Worm (Caenorhabditis elegans): ENCODE data around the gene F43E2.11.

Gene F43E2.11

DNA sequence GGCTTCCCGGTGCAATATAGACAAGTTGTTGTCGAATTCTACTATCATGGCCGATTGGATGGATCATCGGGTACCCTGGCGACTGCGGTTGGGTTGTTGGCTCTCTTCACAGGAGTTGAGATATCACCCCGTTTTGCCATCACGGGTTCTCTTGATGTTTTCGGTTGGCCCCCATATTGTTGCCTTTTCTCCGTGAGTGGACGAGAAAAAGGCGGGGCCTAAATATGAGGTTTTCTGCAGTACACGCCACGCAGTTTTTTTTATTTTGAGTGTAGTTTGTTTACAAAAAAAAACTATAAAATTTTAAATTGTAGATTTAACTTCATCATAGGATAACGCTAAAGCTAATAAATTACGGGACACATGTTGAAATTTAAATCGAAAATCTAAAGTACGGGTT, 2.3 kb upstream of the F43E2.11 start:
- TF ChIP-seq pbrm-1 (GFP tag; IDR thresholded peaks at IDR 0.05) (peak; percentile 44; the same call in 1 of the 2 replicates), hmg-1.2 (GFP tag; IDR thresholded peaks at IDR 0.05) (0 out of 2 replicates have a peak, but pooled peaks have one; percentile 21), nfyb-1 (GFP tag; IDR thresholded peaks at IDR 0.05) (peak; percentile 30; the same call in 1 of the 2 replicates), hsf-1 (GFP tag; IDR thresholded peaks at IDR 0.05) (0 out of 2 replicates have a peak, but pooled peaks have one; percentile 56), ekl-4 (GFP tag; IDR thresholded peaks at IDR 0.05) (peak; percentile 42), madf-6 (GFP tag; IDR thresholded peaks at IDR 0.05) (peak; percentile 60), ztf-28 (GFP tag; IDR thresholded peaks at IDR 0.05) (0 out of 2 replicates have a peak, but pooled peaks have one; percentile 32), C17E4.6 (GFP tag; IDR thresholded peaks at IDR 0.05) (0 out of 2 replicates have a peak, but pooled peaks have one; percentile 30)

DNA sequence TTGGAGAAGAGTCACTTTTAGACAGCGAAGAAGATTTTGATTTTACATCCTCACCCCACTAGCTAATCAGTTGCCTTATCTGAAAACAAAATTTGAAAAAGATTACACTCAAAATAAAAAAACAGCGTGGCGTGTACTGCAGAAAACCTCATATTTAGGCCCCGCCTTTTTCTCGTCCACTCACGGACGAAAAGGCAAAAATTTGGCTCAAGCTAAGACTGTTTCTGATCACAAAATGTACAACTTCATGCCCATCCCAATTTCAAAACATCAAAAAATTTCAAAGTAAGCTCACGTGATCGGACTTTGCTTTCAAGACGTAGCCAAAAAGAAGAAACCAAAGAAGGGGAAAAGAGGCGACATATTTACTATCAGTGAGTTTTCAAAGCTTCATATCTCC, 1.5 kb upstream of the F43E2.11 start:
- TF ChIP-seq snpc-4 (GFP tag; optimal IDR thresholded peaks at IDR 0.05), result peak; percentile 40
- peak in 2 of 4 experiments; percentile 89 to 93 for TF ChIP-seq snpc-4 (tag; optimal IDR thresholded peaks at IDR 0.05)

DNA sequence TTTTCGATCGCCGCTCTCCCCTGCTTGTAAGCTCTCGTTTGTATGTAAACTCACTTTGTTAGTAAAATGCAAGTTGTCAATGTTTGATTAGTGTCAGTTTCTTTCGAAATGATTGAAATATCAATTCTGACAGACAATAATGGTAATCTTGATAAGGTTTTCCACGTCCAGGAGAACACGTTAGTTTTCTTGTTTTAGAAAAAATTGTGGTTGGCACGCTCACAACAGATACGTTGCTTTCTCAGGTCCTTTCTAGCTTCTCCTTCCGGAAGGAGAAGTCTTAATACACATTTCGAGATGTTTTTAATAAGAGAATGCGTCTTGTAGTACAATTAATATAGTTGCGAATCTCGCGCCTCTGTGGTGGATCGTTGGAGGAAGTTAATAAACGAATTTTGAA, 1.3 kb downstream of the F43E2.11 start, which contains the start of gene F43E2.6:
Gene F43E2.6 (minus strand): TSS at position 101 of the 400 bp plus-strand sequence.
- TF ChIP-seq D2030.7 (GFP tag; IDR thresholded peaks at IDR 0.05) (no peak), F10E7.11 (tag; optimal IDR thresholded peaks at IDR 0.05) (no peak), hmg-1.2 (GFP tag; IDR thresholded peaks at IDR 0.05) (no peak)

DNA sequence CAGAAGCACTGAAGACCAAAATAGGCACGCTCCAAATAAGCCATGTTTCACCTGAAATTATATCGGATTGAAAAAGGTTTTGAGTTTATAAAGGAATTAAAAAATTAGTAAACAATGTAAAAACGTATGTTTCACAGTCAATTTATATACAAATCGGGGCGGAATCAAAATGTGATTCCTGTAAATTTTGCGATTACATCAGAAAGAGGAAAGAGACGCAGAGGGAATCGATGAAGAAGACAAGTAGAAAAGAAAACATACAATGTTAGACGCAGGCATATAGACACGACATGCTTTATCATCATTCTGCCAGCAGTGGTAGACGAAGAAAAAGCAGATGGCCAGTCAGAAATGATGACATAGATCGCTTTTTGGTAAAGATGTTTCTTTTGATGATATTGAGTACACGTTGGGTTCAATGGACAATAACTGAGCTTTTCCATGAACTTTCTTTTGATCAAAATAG, 6.1 kb downstream of the F43E2.11 start, which contains the start of gene msra-1:
Gene msra-1 (minus strand): TSS at position 51 of the 466 bp plus-strand sequence.
- TF ChIP-seq T26A5.8 (tag; optimal IDR thresholded peaks at IDR 0.05) (no peak), ztf-25 (GFP tag; IDR thresholded peaks at IDR 0.05) (no peak), F33H1.4 (GFP tag; IDR thresholded peaks at IDR 0.05) (no peak), akir-1 (GFP tag; optimal IDR thresholded peaks at IDR 0.05) (no peak), lin-40 (tag; optimal IDR thresholded peaks at IDR 0.05) (no peak), F10E7.11 (tag; optimal IDR thresholded peaks at IDR 0.05) (no peak), nhr-80 (tag; optimal IDR thresholded peaks at IDR 0.05) (peak; percentile 80), D2030.7 (GFP tag; IDR thresholded peaks at IDR 0.05) (no peak), athp-1 (tag; optimal IDR thresholded peaks at IDR 0.05) (no peak), C17E4.6 (GFP tag; IDR thresholded peaks at IDR 0.05) (no peak), ZK185.1 (tag; optimal IDR thresholded peaks at IDR 0.05; ENCODE audit: poor library complexity, severe bottlenecking) (peak; percentile 32), attf-6 (GFP tag; IDR thresholded peaks at IDR 0.05) (no peak), attf-5 (GFP tag; optimal IDR thresholded peaks at IDR 0.05) (peak; percentile 22), zfh-2 (GFP tag; conservative IDR thresholded peaks at IDR 0.05) (no peak), hmg-1.2 (GFP tag; IDR thresholded peaks at IDR 0.05) (peak; percentile 32; the same call in 1 of the 2 replicates), madf-3 (GFP tag; IDR thresholded peaks at IDR 0.05) (no peak)

DNA sequence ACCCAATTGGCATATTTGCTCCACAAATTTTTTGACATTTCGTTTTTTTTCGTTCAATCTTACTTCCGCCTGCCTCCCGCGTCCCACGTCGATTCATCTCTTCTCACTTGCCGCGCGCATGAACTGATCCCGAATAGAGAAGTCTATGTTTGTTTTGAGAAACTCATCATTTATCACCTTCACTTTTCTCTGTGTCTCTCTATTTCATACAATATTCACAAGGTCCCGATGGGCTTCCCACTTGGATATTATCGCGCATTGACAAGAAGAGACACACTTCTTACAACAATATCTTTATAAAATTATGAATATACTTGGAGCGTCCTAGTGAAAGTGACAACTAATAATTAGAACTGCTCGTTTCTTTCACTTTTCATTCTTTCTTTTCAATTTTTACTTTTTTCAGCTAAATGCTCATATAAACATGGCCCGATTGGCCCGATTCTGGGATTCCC, 11.6 kb downstream of the F43E2.11 start, which contains the start of gene insc-1:
Gene insc-1 (plus strand): TSS at position 405 of the 455 bp plus-strand sequence.
- no peak for TF ChIP-seq ceh-79 (tag; optimal IDR thresholded peaks at IDR 0.05)
- no peak for TF ChIP-seq nhr-120 (GFP tag; IDR thresholded peaks at IDR 0.05)
- TF ChIP-seq ztf-18 (tag; optimal IDR thresholded peaks at IDR 0.05), result no peak
- TF ChIP-seq snpc-3.4 (tag; optimal IDR thresholded peaks at IDR 0.05), result no peak
- TF ChIP-seq madf-6 (GFP tag; IDR thresholded peaks at IDR 0.05), result no peak
- no peak for TF ChIP-seq dox-1 (GFP tag; IDR thresholded peaks at IDR 0.05)
- no peak for TF ChIP-seq zim-3 (tag; optimal IDR thresholded peaks at IDR 0.05)
- TF ChIP-seq ztf-22 (GFP tag; optimal IDR thresholded peaks at IDR 0.05), result no peak
- no peak for TF ChIP-seq fkh-3 (tag; optimal IDR thresholded peaks at IDR 0.05)
- TF ChIP-seq bed-1 (GFP tag; IDR thresholded peaks at IDR 0.05), result no peak
- no peak for TF ChIP-seq madf-8 (GFP tag; conservative IDR thresholded peaks at IDR 0.05)
- no peak for TF ChIP-seq B0261.1 (tag; optimal IDR thresholded peaks at IDR 0.05)
- TF ChIP-seq madf-10 (tag; optimal IDR thresholded peaks at IDR 0.05), result no peak
- TF ChIP-seq snpc-4 (GFP tag; optimal IDR thresholded peaks at IDR 0.05), result no peak
- TF ChIP-seq snpc-4 (tag; optimal IDR thresholded peaks at IDR 0.05), result no peak
- TF ChIP-seq lag-1 (GFP tag; IDR thresholded peaks at IDR 0.05), result no peak
- TF ChIP-seq Y95B8A.8 (GFP tag; IDR thresholded peaks at IDR 0.05), result no peak
- TF ChIP-seq K12H6.12 (tag; optimal IDR thresholded peaks at IDR 0.05), result no peak
- no peak for TF ChIP-seq rec-8 (tag; optimal IDR thresholded peaks at IDR 0.05)

Data from whole organism, young adult.